Worm (Caenorhabditis elegans) whole organism, L2 larva: ENCODE data around the gene sre-6.

Source experiments
- aly-2 ChIP-seq: fragments of 150-350 bp; optimal IDR thresholded peaks from 2 replicates; lab custom pipeline; 2014; ENCODE audit warnings: missing biosample characterization, missing genetic modification characterization
- fos-1 ChIP-seq: fragments of 150-350 bp; optimal IDR thresholded peaks from 2 replicates; lab custom pipeline; 2014; ENCODE audit warnings: missing biosample characterization, missing genetic modification characterization
- nhr-237 ChIP-seq: fragments of 150-350 bp; optimal IDR thresholded peaks from 2 replicates; lab custom pipeline; 2014; ENCODE audit warnings: missing biosample characterization, missing genetic modification characterization
- sem-4 ChIP-seq: fragments of 150-350 bp; optimal IDR thresholded peaks from 2 replicates; lab custom pipeline; 2014; ENCODE audit warnings: missing biosample characterization, missing genetic modification reagents, missing genetic modification characterization

Gene sre-6

ce11 chrV:10711004-10711403 is 51.6 kb downstream of the sre-6 start:
- TF ChIP-seq sem-4 (tag; lab: Kevin White, UChicago) (no peak), nhr-237 (no peak), fos-1 (tag; lab: Kevin White, UChicago) (peak; percentile 20), aly-2 (tag; lab: Kevin White, UChicago) (no peak)
